Fruit fly (Drosophila melanogaster): ENCODE measurements around the gene CG13877.
A peak's percentile ranks its signal among the peaks of the same experiment; 100 is the strongest.

CG13877 gene

dm6 chr3L:246644-247199 lies 28.9 kb downstream of the CG13877 start (continued):
- TF ChIP-seq gt (GFP tag; IDR thresholded peaks at IDR 0.05) (no peak), CG13296 (GFP tag; optimal IDR thresholded peaks at IDR 0.05) (no peak), pnt (GFP tag; optimal IDR thresholded peaks at IDR 0.05) (no peak), phol (tag; optimal IDR thresholded peaks at IDR 0.05) (peak; percentile 86), CG11247 (GFP tag; IDR thresholded peaks at IDR 0.05) (no peak; the same call in none of the 2 replicates), Xrp1 (GFP tag; IDR thresholded peaks at IDR 0.05) (0 out of 2 replicates have a peak, but pooled peaks have one; percentile 14), CG7786 (GFP tag; optimal IDR thresholded peaks at IDR 0.05) (peak; percentile 21), ttk (GFP tag; IDR thresholded peaks at IDR 0.05) (no peak), bigmax (GFP tag; optimal IDR thresholded peaks at IDR 0.05) (peak; percentile 54), GATAe (GFP tag; conservative IDR thresholded peaks at IDR 0.05) (no peak), CG7745 (tag; optimal IDR thresholded peaks at IDR 0.05) (no peak), Fer2 (tag; optimal IDR thresholded peaks at IDR 0.05) (no peak), CG13894 (tag; optimal IDR thresholded peaks at IDR 0.05) (no peak), inv (GFP tag; IDR thresholded peaks at IDR 0.05; ENCODE audit: partially characterized antibody) (peak; percentile 57), CG3847 (GFP tag; IDR thresholded peaks at IDR 0.05) (peak; percentile 58), insv (GFP tag; optimal IDR thresholded peaks at IDR 0.05) (peak in 1 of 2 experiments; percentile 30), pan (optimal IDR thresholded peaks at IDR 0.05) (no peak), pan (GFP tag; optimal IDR thresholded peaks at IDR 0.05 in 1 of 2, IDR thresholded peaks at IDR 0.05 in 1 of 2) (peak in 1 of 2 experiments; percentile 28), tap (tag; optimal IDR thresholded peaks at IDR 0.05) (no peak), CG2712 (tag; optimal IDR thresholded peaks at IDR 0.05) (peak; percentile 29), CG32532 (GFP tag; IDR thresholded peaks at IDR 0.05) (peak; percentile 37), PHDP (tag; optimal IDR thresholded peaks at IDR 0.05) (no peak), CG12104 (GFP tag; optimal IDR thresholded peaks at IDR 0.05) (no peak), CG14965 (GFP tag; optimal IDR thresholded peaks at IDR 0.05; ENCODE audit: borderline replicate concordance) (no peak), tup (GFP tag; optimal IDR thresholded peaks at IDR 0.05) (no peak), Xbp1 (GFP tag; optimal IDR thresholded peaks at IDR 0.05) (peak; percentile 62), CG16863 (GFP tag; optimal IDR thresholded peaks at IDR 0.05) (peak; percentile 26), Camta (GFP tag; optimal IDR thresholded peaks at IDR 0.05) (peak; percentile 72), CG2116 (GFP tag; optimal IDR thresholded peaks at IDR 0.05) (peak; percentile 100), CG9215 (GFP tag; IDR thresholded peaks at IDR 0.05) (no peak), h (optimal IDR thresholded peaks at IDR 0.05) (no peak), Opbp (GFP tag; IDR thresholded peaks at IDR 0.05; ENCODE audit: partially characterized antibody) (peak; percentile 69), cad (GFP tag; optimal IDR thresholded peaks at IDR 0.05) (no peak), scrt (GFP tag; optimal IDR thresholded peaks at IDR 0.05) (no peak), Dad (GFP tag; optimal IDR thresholded peaks at IDR 0.05) (peak; percentile 66), CG2202 (tag; optimal IDR thresholded peaks at IDR 0.05) (no peak), CG34376 (GFP tag; optimal IDR thresholded peaks at IDR 0.05) (peak; percentile 52), Atf3 (GFP tag; optimal IDR thresholded peaks at IDR 0.05) (peak; percentile 53), CG11696 (GFP tag; IDR thresholded peaks at IDR 0.05) (no peak), stwl (tag; optimal IDR thresholded peaks at IDR 0.05) (peak; percentile 82), Bteb2 (GFP tag; optimal IDR thresholded peaks at IDR 0.05) (no peak), z (GFP tag; IDR thresholded peaks at IDR 0.05) (no peak), sens (GFP tag) (peak; percentile 79), zen2 (GFP tag; IDR thresholded peaks at IDR 0.05; ENCODE audit: partially characterized antibody) (peak; percentile 41; the same call in 2 of the 3 replicates), sd (tag; optimal IDR thresholded peaks at IDR 0.05) (no peak), fru (optimal IDR thresholded peaks at IDR 0.05) (no peak), ranshi (GFP tag; IDR thresholded peaks at IDR 0.05) (no peak), Deaf1 (tag; optimal IDR thresholded peaks at IDR 0.05) (peak; percentile 100), amos (GFP tag; IDR thresholded peaks at IDR 0.05; ENCODE audit: partially characterized antibody) (peak; percentile 66; the same call in 1 of the 2 replicates), grn (GFP tag; optimal IDR thresholded peaks at IDR 0.05) (no peak), Ada2b (GFP tag; IDR thresholded peaks at IDR 0.05) (peak; percentile 22; the same call in 1 of the 2 replicates)
